Fruit fly (Drosophila melanogaster) whole organism: ENCODE measurements around the gene Cyp4e3.

Experiments
- CG8478 ChIP-seq: fragments of >200 bp; optimal IDR thresholded peaks from 2 replicates; lab custom pipeline; 2018; ENCODE audit warnings: inconsistent platforms
- Dll ChIP-seq: fragments of >200 bp; optimal IDR thresholded peaks from 2 replicates; lab custom pipeline; 2017
- psq ChIP-seq: fragments of >200 bp; optimal IDR thresholded peaks from 2 replicates; lab custom pipeline; 2017
- usp ChIP-seq: fragments of >200 bp; optimal IDR thresholded peaks from 2 replicates; lab custom pipeline; 2017; ENCODE audit warnings: missing biosample characterization, missing genetic modification characterization, mixed read lengths

DNA sequence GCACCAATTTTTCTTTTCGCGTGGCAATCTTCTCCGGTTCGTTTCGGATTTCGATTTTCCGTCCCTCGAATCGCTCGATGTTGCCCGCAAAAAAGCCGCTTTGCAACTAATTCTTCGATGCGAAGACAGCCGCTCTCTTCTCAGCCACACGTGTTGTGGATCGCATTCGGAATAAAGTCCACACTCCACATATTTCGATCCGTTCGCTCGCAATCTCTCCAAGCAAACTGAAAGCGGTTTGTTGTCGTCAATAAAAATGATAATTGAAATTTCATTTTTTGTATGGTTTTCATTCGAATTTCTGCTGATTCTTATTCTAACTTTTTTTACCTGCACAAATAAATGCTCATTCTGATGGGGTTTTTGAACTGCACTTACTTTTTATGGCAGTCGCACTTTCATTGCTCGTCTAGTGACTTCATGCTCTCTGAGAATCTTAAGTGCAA lies 44.0 kb downstream of the Cyp4e3 start, which contains the start of gene CG31710:
- TF ChIP-seq usp (GFP tag; lab: Kevin White, UChicago) = no peak
- TF ChIP-seq Dll (lab: Kevin White, UChicago) = no peak
- no peak for TF ChIP-seq psq (lab: Kevin White, UChicago)
- TF ChIP-seq CG8478 (lab: Kevin White, UChicago) = no peak
